Worm (Caenorhabditis elegans) whole organism, L4/young adult: ENCODE data around the gene cnc-5.

Experiments used
- W03F9.2 ChIP-seq: fragments of 150-350 bp; optimal IDR thresholded peaks from 2 replicates; lab custom pipeline; 2014; ENCODE audit warnings: missing biosample characterization, missing genetic modification characterization
- dao-5 ChIP-seq: sonication (generic microtip); optimal IDR thresholded peaks from 2 replicates; lab custom pipeline; 2016; ENCODE audit warnings: missing genotype, missing genetic modification characterization, moderate library complexity, missing compliant biosample characterization
- him-1 ChIP-seq: sonication (generic microtip); optimal IDR thresholded peaks from 2 replicates; lab custom pipeline; 2016; ENCODE audit warnings: missing genotype, missing genetic modification reagents, missing genetic modification characterization, missing compliant biosample characterization

Gene cnc-5

ce11 chrV:1445081-1445480 is at the start of gene cnc-5:
TSS of gene cnc-5 (plus strand) at chrV:1445381.
- no peak for TF ChIP-seq W03F9.2
- TF ChIP-seq dao-5 (tag; lab: Kevin White, UChicago) = no peak
- no peak for TF ChIP-seq him-1 (tag; lab: Kevin White, UChicago)

DNA sequence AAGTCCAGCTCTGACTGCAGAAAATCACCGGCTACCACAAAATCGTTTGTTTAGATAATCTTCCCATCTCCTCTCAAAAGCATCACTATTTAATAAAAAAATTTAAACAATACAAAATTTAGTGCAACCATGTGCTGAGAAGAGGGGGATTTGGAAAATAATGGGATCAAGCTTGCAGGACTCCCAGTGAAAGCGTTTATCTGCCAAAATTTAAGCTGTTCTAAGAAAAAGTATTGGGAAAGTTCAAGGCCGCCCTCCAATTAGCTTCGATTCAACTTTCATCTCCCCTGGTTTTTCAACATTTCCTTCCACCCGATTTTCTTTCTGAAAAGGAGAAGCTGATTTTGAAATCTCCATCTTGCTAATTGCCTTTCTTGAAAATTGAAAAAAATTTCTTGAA is 37.1 kb upstream of the cnc-5 start:
- no peak for TF ChIP-seq him-1 (tag; lab: Kevin White, UChicago)
- TF ChIP-seq W03F9.2 = no peak
- no peak for TF ChIP-seq dao-5 (tag; lab: Kevin White, UChicago)

- TF ChIP-seq him-1 (tag; lab: Kevin White, UChicago) (no peak), dao-5 (tag; lab: Kevin White, UChicago) (no peak), W03F9.2 (no peak)
Measured at ce11 chrV:1410727-1411126, 34.5 kb upstream of the cnc-5 start.

- no peak for TF ChIP-seq dao-5 (tag; lab: Kevin White, UChicago)
- no peak for TF ChIP-seq him-1 (tag; lab: Kevin White, UChicago)
- TF ChIP-seq W03F9.2 = no peak
Measured at ce11 chrV:1411459-1411858, 33.7 kb upstream of the cnc-5 start, which contains the start of gene snt-5. TSS of gene snt-5 (minus strand) at chrV:1411559.

ce11 chrV:1414615-1415433 is 30.4 kb upstream of the cnc-5 start:
- TF ChIP-seq him-1 (tag; lab: Kevin White, UChicago) (no peak), W03F9.2 (no peak), dao-5 (tag; lab: Kevin White, UChicago) (no peak)

ce11 chrV:1416154-1416553 is 29.0 kb upstream of the cnc-5 start:
- TF ChIP-seq him-1 (tag; lab: Kevin White, UChicago) (no peak), dao-5 (tag; lab: Kevin White, UChicago) (no peak), W03F9.2 (no peak)

ce11 chrV:1422269-1422668 is 22.9 kb upstream of the cnc-5 start:
- TF ChIP-seq him-1 (tag; lab: Kevin White, UChicago) (no peak), dao-5 (tag; lab: Kevin White, UChicago) (no peak), W03F9.2 (no peak)

ce11 chrV:1423338-1423737 is 21.8 kb upstream of the cnc-5 start:
- TF ChIP-seq dao-5 (tag; lab: Kevin White, UChicago) (no peak), W03F9.2 (no peak)

DNA sequence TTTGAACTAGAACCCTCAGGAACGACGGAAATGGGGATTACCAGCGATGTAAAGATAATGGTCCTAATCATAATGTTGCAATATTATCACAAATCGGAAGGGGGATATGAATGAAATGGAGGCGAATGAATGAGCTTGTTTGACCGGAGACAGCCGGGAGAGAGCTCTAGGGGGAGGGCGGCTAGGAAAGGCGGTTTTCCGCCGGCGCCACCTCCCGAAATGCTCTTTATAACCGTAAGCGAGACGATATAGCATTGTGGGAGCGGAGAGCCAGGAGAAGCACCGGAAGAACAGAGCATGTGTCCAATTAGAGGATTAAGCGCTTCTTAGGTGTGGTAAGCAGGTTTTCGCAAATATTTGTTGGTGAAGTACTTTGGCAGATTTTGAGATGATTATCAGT is 19.6 kb upstream of the cnc-5 start, which contains the start of gene R12A1.3:
R12A1.3 (minus strand) TSS at position 200 of the 400 bp plus-strand sequence.
- TF ChIP-seq W03F9.2 (no peak), him-1 (tag; lab: Kevin White, UChicago) (no peak), dao-5 (tag; lab: Kevin White, UChicago) (no peak)

DNA sequence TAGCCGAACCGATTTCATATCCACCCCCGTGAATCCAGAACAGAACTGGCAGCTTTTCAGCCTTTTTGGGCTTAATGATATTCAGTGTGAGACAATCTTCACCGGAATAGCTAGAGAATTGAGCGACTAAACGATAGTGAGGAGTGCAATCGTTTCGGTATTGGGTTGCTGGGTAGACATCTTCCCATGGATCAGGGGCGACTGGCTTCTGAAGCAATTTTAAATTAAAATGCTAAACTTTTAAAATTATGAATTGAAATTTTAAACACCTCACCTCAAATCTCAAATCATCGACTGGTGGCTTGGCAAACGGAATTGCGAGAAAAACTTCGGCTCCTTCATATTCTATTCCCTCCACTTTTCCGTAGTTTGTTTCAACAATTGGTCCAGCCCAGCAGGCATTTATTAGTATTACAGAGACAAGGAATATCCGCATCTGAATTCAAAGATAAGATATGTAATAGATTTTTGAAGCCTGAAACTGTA is 13.4 kb upstream of the cnc-5 start, which contains the start of gene ges-1:
ges-1 (minus strand) TSS at position 436 of the 486 bp plus-strand sequence.
- TF ChIP-seq W03F9.2 (no peak), dao-5 (tag; lab: Kevin White, UChicago) (no peak)

DNA sequence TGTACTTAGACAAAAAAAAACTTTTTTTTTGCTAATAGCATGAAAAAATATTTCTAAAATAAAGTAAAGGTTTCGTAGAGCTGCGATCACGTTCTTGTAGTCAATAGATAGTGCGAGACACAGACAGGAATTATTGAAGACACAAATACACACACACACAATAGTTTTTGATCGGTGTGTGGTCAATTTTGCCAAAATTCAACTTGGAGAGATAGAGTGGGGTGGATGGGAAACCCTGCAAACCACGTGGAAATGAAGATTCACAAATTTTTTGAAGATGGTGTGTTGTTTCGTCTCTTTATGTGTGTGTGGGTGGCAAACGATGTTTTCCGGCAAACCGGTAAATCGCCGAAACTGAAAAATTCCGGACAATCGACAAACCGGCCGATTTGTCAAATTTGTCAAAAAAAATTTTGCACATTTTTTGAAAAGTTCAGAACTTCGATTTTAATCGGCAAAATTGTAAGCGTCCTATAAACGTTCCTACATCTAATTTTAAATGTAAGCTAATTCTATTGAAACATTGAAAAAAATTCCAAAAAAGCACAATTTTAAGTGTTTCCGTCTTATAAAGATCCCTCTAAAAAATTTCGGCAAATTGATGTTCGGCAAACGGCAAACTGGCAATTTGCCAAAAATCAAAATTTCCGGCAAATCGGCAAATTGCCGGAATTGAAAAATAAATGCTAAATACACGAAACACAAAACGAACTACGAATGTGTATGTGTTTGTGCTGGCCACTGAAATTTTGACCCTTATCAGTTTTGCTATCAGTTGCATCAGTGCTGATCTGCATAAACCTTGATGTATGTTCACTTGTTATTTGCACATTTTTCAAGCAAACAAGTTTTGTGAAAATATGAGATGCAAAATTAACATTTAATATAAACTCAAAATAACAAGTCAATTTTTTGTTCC is 12.4 kb upstream of the cnc-5 start:
- no peak for TF ChIP-seq W03F9.2
- TF ChIP-seq dao-5 (tag; lab: Kevin White, UChicago) = no peak
- TF ChIP-seq him-1 (tag; lab: Kevin White, UChicago) = no peak

DNA sequence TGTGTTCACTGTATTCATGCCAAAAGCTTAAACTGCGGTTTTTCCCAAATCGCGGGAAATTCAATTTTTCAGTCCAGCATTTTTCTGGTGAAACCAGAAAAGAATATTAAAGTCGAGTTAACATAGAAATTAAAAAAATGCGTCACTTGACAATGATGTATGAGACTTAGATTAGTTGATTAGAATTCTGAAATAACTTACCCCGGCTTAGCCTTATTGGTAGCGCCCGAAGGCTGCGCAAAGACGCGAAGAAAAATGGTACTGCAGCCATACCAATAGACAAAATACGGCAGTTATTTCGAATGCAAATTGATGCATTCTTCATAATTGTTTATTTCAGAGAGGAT is 11.8 kb upstream of the cnc-5 start:
- TF ChIP-seq him-1 (tag; lab: Kevin White, UChicago) (no peak), W03F9.2 (no peak), dao-5 (tag; lab: Kevin White, UChicago) (no peak)

- TF ChIP-seq W03F9.2 (no peak), him-1 (tag; lab: Kevin White, UChicago) (no peak)
Measured at ce11 chrV:1434398-1434797, 10.8 kb upstream of the cnc-5 start.

- TF ChIP-seq him-1 (tag; lab: Kevin White, UChicago) = no peak
- no peak for TF ChIP-seq dao-5 (tag; lab: Kevin White, UChicago)
- no peak for TF ChIP-seq W03F9.2
Measured at ce11 chrV:1435106-1435505, 10.1 kb upstream of the cnc-5 start.
